Worm (Caenorhabditis elegans) whole organism, early embryonic: ENCODE results near the gene tbce-1.
A peak's percentile ranks its signal among the peaks of the same experiment; 100 is the strongest.

ENCODE experiments used
- B0310.2 ChIP-seq: sonication (generic microtip); optimal IDR thresholded peaks from 2 replicates; lab custom pipeline; 2016; ENCODE audit warnings: mild to moderate bottlenecking, missing genetic modification characterization, missing compliant biosample characterization
- F13C5.2 ChIP-seq: sonication (generic microtip); optimal IDR thresholded peaks from 2 replicates; lab custom pipeline; 2017; ENCODE audit warnings: mild to moderate bottlenecking, missing genetic modification characterization, inconsistent platforms, missing compliant biosample characterization
- aly-1 ChIP-seq: sonication (generic microtip); optimal IDR thresholded peaks from 2 replicates; lab custom pipeline; 2016; ENCODE audit warnings: missing genetic modification characterization, missing compliant biosample characterization
- ama-1 ChIP-seq: fragments of 150-350 bp; optimal IDR thresholded peaks from 2 replicates; lab custom pipeline; 2014
- ceh-13 ChIP-seq: fragments of 200-800 bp; sonication (Bioruptor generic); optimal IDR thresholded peaks from 2 replicates; lab custom pipeline; 2018; ENCODE audit warnings: mild to moderate bottlenecking, missing genetic modification characterization, missing compliant biosample characterization
- ceh-36 ChIP-seq: sonication (generic microtip); optimal IDR thresholded peaks from 2 replicates; lab custom pipeline; 2016; ENCODE audit warnings: missing genetic modification characterization, inconsistent platforms, missing compliant biosample characterization
- ets-7 ChIP-seq: sonication (generic microtip); optimal IDR thresholded peaks from 2 replicates; lab custom pipeline; 2016; ENCODE audit warnings: missing genotype, missing genetic modification characterization, missing compliant biosample characterization
- flt-1 ChIP-seq: fragments of 200-800 bp; sonication (Bioruptor generic); IDR thresholded peaks from 2 replicates; pipeline ENCODE4 v1.3.6; 2022; ENCODE audit warnings: missing genetic modification characterization, missing compliant biosample characterization
- hmbx-1 ChIP-seq: sonication (generic microtip); optimal IDR thresholded peaks from 2 replicates; lab custom pipeline; 2016; ENCODE audit warnings: mild to moderate bottlenecking, missing genetic modification characterization, missing compliant biosample characterization
- hmg-4 ChIP-seq: fragments of 200-800 bp; sonication (Bioruptor generic); optimal IDR thresholded peaks from 2 replicates; lab custom pipeline; 2018; ENCODE audit warnings: mild to moderate bottlenecking, missing genetic modification characterization, missing compliant biosample characterization
- hnd-1 ChIP-seq: sonication (generic microtip); optimal IDR thresholded peaks from 2 replicates; lab custom pipeline; 2016; ENCODE audit warnings: missing genetic modification characterization, missing compliant biosample characterization
- pes-1 ChIP-seq: fragments of 200-800 bp; sonication (Bioruptor generic); IDR thresholded peaks from 2 replicates; pipeline ENCODE4 v1.3.6; 2022; ENCODE audit warnings: missing genetic modification reagents, missing genetic modification characterization, missing compliant biosample characterization
- scrt-1 ChIP-seq: fragments of 200-800 bp; sonication (Bioruptor generic); IDR thresholded peaks from 2 replicates; pipeline ENCODE4 v1.3.6; 2022; ENCODE audit warnings: missing genetic modification characterization, missing compliant biosample characterization
- sea-1 ChIP-seq: fragments of 200-800 bp; sonication (Bioruptor generic); conservative IDR thresholded peaks from 2 replicates; pipeline ENCODE4 v1.3.6; 2022; ENCODE audit warnings: missing genetic modification characterization, missing compliant biosample characterization
- tbx-11 ChIP-seq: fragments of 200-800 bp; sonication (Bioruptor generic); IDR thresholded peaks from 2 replicates; pipeline ENCODE4 v1.3.6; 2022; ENCODE audit warnings: missing genetic modification characterization, missing compliant biosample characterization
- tbx-37 ChIP-seq: fragments of 200-800 bp; sonication (Bioruptor generic); conservative IDR thresholded peaks from 2 replicates; pipeline ENCODE4 v1.3.6; 2022; ENCODE audit warnings: missing genetic modification reagents, missing genetic modification characterization, missing compliant biosample characterization
- tra-4 ChIP-seq: sonication (generic microtip); optimal IDR thresholded peaks from 2 replicates; lab custom pipeline; 2017; ENCODE audit warnings: missing genetic modification characterization, missing compliant biosample characterization

The tbce-1 gene

DNA sequence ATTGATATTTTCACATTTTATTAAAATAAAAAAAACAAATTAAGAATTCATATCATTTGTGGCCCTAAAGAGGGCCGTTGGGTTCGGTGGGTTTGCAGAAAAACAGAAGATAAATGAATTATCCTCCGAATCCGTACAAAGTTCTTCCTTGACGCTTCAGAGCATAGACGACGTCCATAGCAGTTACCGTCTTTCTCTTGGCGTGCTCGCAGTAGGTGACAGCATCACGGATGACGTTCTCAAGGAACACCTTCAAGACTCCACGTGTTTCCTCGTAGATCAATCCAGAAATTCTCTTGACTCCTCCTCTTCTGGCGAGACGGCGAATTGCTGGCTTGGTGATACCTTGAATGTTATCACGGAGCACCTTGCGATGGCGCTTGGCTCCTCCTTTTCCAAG lies 39.1 kb downstream of the tbce-1 start:
- TF ChIP-seq ceh-36 (tag; lab: Kevin White, UChicago) (no peak), ama-1 (lab: Kevin White, UChicago) (peak; percentile 97), hnd-1 (no peak), aly-1 (tag; lab: Kevin White, UChicago) (peak; percentile 47), scrt-1 (GFP tag; lab: Robert Waterston, UW) (no peak), hmg-4 (GFP tag; lab: Kevin White, UChicago) (no peak), tbx-11 (no peak), ets-7 (no peak)

- TF ChIP-seq tbx-11 (no peak), scrt-1 (GFP tag; lab: Robert Waterston, UW) (no peak), hmg-4 (GFP tag; lab: Kevin White, UChicago) (no peak), tbx-37 (GFP tag; lab: Robert Waterston, UW) (no peak), ceh-36 (tag; lab: Kevin White, UChicago) (no peak), flt-1 (GFP tag; lab: Robert Waterston, UW) (no peak), hnd-1 (no peak), F13C5.2 (no peak), sea-1 (GFP tag; lab: Robert Waterston, UW) (no peak), tra-4 (tag; lab: Kevin White, UChicago) (no peak), ama-1 (lab: Kevin White, UChicago) (no peak), pes-1 (GFP tag; lab: Robert Waterston, UW) (no peak), ets-7 (no peak)
Measured at ce11 chrIV:8333954-8333987, 39.3 kb downstream of the tbce-1 start, which contains the start of gene his-31. his-31 (minus strand) TSS chrIV:8333983.

DNA sequence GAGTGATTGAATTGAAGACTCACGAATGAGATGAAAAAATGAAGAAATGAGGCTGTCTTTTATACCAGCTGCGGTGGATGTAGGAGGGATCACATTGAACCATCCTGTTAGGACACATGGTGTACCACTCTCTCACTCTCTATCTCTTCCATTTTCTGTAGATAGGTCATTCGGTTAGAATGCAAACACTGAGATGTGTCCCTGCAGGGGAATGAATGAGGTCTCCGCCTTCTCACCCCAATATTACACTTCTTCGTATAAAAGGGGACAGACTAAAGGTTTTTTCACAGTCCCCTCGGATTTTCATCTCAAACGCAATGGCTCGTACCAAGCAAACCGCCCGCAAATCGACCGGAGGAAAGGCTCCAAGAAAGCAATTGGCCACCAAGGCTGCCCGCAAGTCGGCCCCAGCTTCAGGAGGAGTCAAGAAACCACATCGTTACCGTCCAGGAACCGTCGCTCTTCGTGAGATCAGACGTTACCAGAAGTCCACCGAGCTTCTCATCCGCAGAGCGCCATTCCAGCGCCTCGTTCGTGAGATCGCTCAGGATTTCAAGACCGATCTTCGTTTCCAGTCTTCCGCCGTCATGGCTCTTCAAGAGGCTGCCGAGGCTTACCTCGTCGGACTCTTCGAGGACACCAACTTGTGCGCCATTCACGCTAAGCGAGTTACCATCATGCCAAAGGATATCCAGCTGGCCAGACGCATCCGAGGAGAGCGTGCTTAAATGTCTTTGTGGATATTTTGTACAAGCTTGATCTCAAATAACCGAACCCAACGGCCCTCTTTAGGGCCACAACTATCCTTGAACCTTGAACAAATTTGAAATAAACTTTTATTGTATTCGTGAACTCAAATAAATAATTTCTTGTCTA lies 39.7 kb downstream of the tbce-1 start, which contains the start of gene his-32:
TSS of gene his-32 (plus strand) at position 318 of the 876 bp plus-strand sequence.
- TF ChIP-seq ceh-13 (no peak), tbx-11 (no peak), aly-1 (tag; lab: Kevin White, UChicago) (peak; percentile 100), ceh-36 (tag; lab: Kevin White, UChicago) (peak; percentile 69), sea-1 (GFP tag; lab: Robert Waterston, UW) (peak; percentile 67; the same call in 1 of the 2 replicates), F13C5.2 (peak; percentile 18), hmbx-1 (tag; lab: Kevin White, UChicago) (peak; percentile 60), pes-1 (GFP tag; lab: Robert Waterston, UW) (peak; percentile 76), tra-4 (tag; lab: Kevin White, UChicago) (peak; percentile 25), B0310.2 (tag; lab: Kevin White, UChicago) (peak; percentile 88), hnd-1 (no peak), ama-1 (lab: Kevin White, UChicago) (peak; percentile 99), hmg-4 (GFP tag; lab: Kevin White, UChicago) (peak; percentile 41), ets-7 (no peak), scrt-1 (GFP tag; lab: Robert Waterston, UW) (peak; percentile 78; the same call in 1 of the 2 replicates), flt-1 (GFP tag; lab: Robert Waterston, UW) (peak; percentile 65; the same call in 1 of the 2 replicates), tbx-37 (GFP tag; lab: Robert Waterston, UW) (no peak)

DNA sequence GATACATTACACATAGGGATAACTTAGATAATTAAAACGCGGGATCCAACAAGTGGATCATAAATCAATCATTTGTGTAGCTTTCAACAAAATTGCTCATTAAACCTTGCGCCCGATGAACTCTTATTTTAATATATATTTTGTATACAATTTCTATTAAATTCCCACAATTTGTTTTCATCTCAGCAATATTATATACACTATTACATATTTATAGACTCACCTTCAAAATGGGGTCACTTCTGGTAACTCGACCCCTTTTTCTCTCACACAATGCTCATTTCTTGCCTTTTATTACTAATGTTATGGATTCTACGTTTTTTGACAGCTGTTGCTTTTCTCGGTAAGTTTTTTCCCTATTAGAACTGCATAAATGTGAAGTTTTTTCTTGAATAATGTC lies 45.1 kb downstream of the tbce-1 start, which contains the start of gene lgc-6:
TSS of gene lgc-6 (plus strand) at position 301 of the 400 bp plus-strand sequence.
- TF ChIP-seq sea-1 (GFP tag; lab: Robert Waterston, UW) (no peak), pes-1 (GFP tag; lab: Robert Waterston, UW) (no peak), aly-1 (tag; lab: Kevin White, UChicago) (no peak)

DNA sequence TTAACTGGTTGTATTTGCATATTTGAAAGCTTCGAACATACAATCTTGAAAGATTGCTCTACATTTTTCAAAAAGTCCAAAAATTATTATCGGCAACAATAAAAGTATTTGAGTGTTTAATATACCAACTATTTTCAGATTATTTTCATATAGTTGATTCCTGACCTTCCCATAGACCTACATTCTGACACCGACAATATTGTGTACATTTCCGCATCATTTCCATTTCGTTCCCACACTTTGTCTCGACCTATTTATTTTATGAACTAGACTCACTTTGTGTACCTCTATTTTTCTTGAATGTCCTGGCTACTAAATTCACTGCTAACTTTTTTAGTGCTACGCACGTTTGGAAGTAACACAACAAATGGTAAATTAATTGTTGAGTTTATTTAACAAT lies 47.9 kb downstream of the tbce-1 start, which contains the start of gene lgc-5:
TSS of gene lgc-5 (plus strand) at position 301 of the 400 bp plus-strand sequence.
- TF ChIP-seq scrt-1 (GFP tag; lab: Robert Waterston, UW): no peak
- no peak for TF ChIP-seq hmg-4 (GFP tag; lab: Kevin White, UChicago)
- no peak for TF ChIP-seq aly-1 (tag; lab: Kevin White, UChicago)
- no peak for TF ChIP-seq F13C5.2
- no peak for TF ChIP-seq ama-1 (lab: Kevin White, UChicago)

ce11 chrIV:8345518-8345917 lies 51.0 kb downstream of the tbce-1 start, which contains the start of gene F17E9.5:
F17E9.5 (plus strand) TSS chrIV:8345818.
- TF ChIP-seq hnd-1 (no peak), pes-1 (GFP tag; lab: Robert Waterston, UW) (no peak), ceh-13 (no peak), ama-1 (lab: Kevin White, UChicago) (no peak), scrt-1 (GFP tag; lab: Robert Waterston, UW) (no peak), tra-4 (tag; lab: Kevin White, UChicago) (no peak), tbx-11 (no peak), ets-7 (no peak), hmg-4 (GFP tag; lab: Kevin White, UChicago) (no peak), ceh-36 (tag; lab: Kevin White, UChicago) (no peak), tbx-37 (GFP tag; lab: Robert Waterston, UW) (no peak), hmbx-1 (tag; lab: Kevin White, UChicago) (no peak), F13C5.2 (no peak), B0310.2 (tag; lab: Kevin White, UChicago) (no peak), aly-1 (tag; lab: Kevin White, UChicago) (no peak), flt-1 (GFP tag; lab: Robert Waterston, UW) (no peak)
